Worm (Caenorhabditis elegans) whole organism, late embryonic: ENCODE measurements around the gene clec-4.

Experiments
- C38D4.7 ChIP-seq: fragments of 200-800 bp; sonication (Bioruptor generic); optimal IDR thresholded peaks from 2 replicates; lab custom pipeline; 2018; ENCODE audit warnings: mild to moderate bottlenecking, missing genetic modification characterization, moderate library complexity, missing compliant biosample characterization
- T23F11.4 ChIP-seq: fragments of 200-800 bp; sonication (Bioruptor generic); optimal IDR thresholded peaks from 2 replicates; lab custom pipeline; 2018; ENCODE audit warnings: mild to moderate bottlenecking, missing genetic modification characterization, missing compliant biosample characterization
- che-1 ChIP-seq: sonication (generic microtip); optimal IDR thresholded peaks from 2 replicates; lab custom pipeline; 2016; ENCODE audit warnings: mild to moderate bottlenecking, missing genetic modification characterization, missing compliant biosample characterization
- elt-4 ChIP-seq: sonication (generic microtip); optimal IDR thresholded peaks from 2 replicates; lab custom pipeline; 2016; ENCODE audit warnings: missing genetic modification characterization, missing compliant biosample characterization
- fkh-10 ChIP-seq: fragments of 150-350 bp; optimal IDR thresholded peaks from 2 replicates; lab custom pipeline; 2014; ENCODE audit warnings: missing biosample characterization, missing genetic modification reagents, missing genetic modification characterization
- madf-2 ChIP-seq: sonication (generic microtip); optimal IDR thresholded peaks from 2 replicates; lab custom pipeline; 2017; ENCODE audit warnings: missing genetic modification characterization, missing compliant biosample characterization
- nfya-1 ChIP-seq: sonication (generic microtip); optimal IDR thresholded peaks from 2 replicates; lab custom pipeline; 2017; ENCODE audit warnings: missing genetic modification characterization, mild to moderate bottlenecking, missing compliant biosample characterization, antibody characterized with exemption, moderate library complexity
- nhr-11 ChIP-seq: fragments of 150-350 bp; optimal IDR thresholded peaks from 2 replicates; lab custom pipeline; 2014; ENCODE audit warnings: missing biosample characterization, missing genetic modification characterization
- pag-3 ChIP-seq: sonication (generic microtip); optimal IDR thresholded peaks from 2 replicates; lab custom pipeline; 2016; ENCODE audit warnings: missing compliant biosample characterization, missing genetic modification characterization, borderline replicate concordance
- sdc-2 ChIP-seq: sonication (generic microtip); optimal IDR thresholded peaks from 2 replicates; lab custom pipeline; 2016; ENCODE audit warnings: missing genotype, missing genetic modification characterization, missing compliant biosample characterization
- tbx-2 ChIP-seq: sonication (generic microtip); optimal IDR thresholded peaks from 2 replicates; lab custom pipeline; 2016; ENCODE audit warnings: missing genetic modification characterization, missing compliant biosample characterization
- ztf-16 ChIP-seq: sonication (generic microtip); optimal IDR thresholded peaks from 2 replicates; lab custom pipeline; 2017; ENCODE audit warnings: missing genetic modification characterization, missing compliant biosample characterization

DNA sequence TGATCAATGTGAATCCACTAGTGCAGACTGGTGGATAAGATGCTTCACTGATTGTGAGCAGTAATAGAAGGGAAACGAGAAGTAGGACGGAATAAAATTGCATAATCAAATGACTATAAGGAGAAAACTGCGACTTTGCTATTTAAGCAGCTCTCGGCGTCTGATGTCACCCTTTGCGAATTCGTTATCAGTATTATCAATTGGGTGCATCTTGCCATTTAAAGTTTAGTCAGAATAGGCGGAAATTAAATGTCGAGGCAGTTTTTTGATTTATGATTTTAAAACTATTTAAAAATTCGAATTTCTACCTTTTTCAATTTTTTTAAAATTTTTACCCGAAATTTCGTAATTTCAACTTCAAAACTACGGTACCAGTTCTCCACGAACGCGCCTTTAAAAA, at the start of gene clec-4:
- no peak for TF ChIP-seq fkh-10 (GFP tag; lab: Kevin White, UChicago)
- TF ChIP-seq T23F11.4 (GFP tag; lab: Kevin White, UChicago): no peak
- no peak for TF ChIP-seq C38D4.7 (GFP tag; lab: Kevin White, UChicago)
- TF ChIP-seq elt-4: no peak
- TF ChIP-seq pag-3 (tag; lab: Kevin White, UChicago): no peak
- no peak for TF ChIP-seq che-1
- TF ChIP-seq madf-2 (tag; lab: Kevin White, UChicago): no peak
- no peak for TF ChIP-seq sdc-2
- TF ChIP-seq ztf-16: no peak
- TF ChIP-seq nfya-1 (tag; lab: Kevin White, UChicago): no peak
- TF ChIP-seq tbx-2 (tag; lab: Kevin White, UChicago): no peak
- TF ChIP-seq nhr-11: no peak
